Fruit fly (Drosophila melanogaster): ENCODE measurements around the gene rept.

The rept gene

dm6 chr3L:19205764-19206163 lies 49.4 kb upstream of the rept start:
- TF ChIP-seq Ets96B (tag; optimal IDR thresholded peaks at IDR 0.05) (no peak), svp (GFP tag) (peak; percentile 60), CG6163 (GFP tag; IDR thresholded peaks at IDR 0.05) (no peak), ss (GFP tag; optimal IDR thresholded peaks at IDR 0.05) (no peak), CG8632 (GFP tag; optimal IDR thresholded peaks at IDR 0.05) (no peak), lz (GFP tag; optimal IDR thresholded peaks at IDR 0.05) (no peak), Eip78C (GFP tag) (no peak), CG11762 (GFP tag; optimal IDR thresholded peaks at IDR 0.05; ENCODE audit: insufficient read depth) (no peak)

- TF ChIP-seq CG1621 (tag; optimal IDR thresholded peaks at IDR 0.05) (no peak), Smox (GFP tag; optimal IDR thresholded peaks at IDR 0.05) (no peak), Eip93F (GFP tag; optimal IDR thresholded peaks at IDR 0.05) (no peak), Ets96B (tag; optimal IDR thresholded peaks at IDR 0.05) (no peak), CG11902 (GFP tag; optimal IDR thresholded peaks at IDR 0.05) (no peak), vri (GFP tag; optimal IDR thresholded peaks at IDR 0.05) (no peak), net (GFP tag; optimal IDR thresholded peaks at IDR 0.05) (no peak), CG34406 (GFP tag; optimal IDR thresholded peaks at IDR 0.05) (no peak), CG11762 (GFP tag; optimal IDR thresholded peaks at IDR 0.05; ENCODE audit: insufficient read depth) (no peak), lz (GFP tag; optimal IDR thresholded peaks at IDR 0.05) (no peak), CG3032 (tag; optimal IDR thresholded peaks at IDR 0.05) (no peak), Eip78C (GFP tag) (no peak), Hr39 (GFP tag; optimal IDR thresholded peaks at IDR 0.05) (no peak), topi (GFP tag; optimal IDR thresholded peaks at IDR 0.05) (no peak), Hr4 (GFP tag; optimal IDR thresholded peaks at IDR 0.05) (no peak), acj6 (GFP tag; optimal IDR thresholded peaks at IDR 0.05) (no peak), cyc (GFP tag; optimal IDR thresholded peaks at IDR 0.05) (no peak), eg (GFP tag; IDR thresholded peaks at IDR 0.05) (no peak), CG7368 (GFP tag; optimal IDR thresholded peaks at IDR 0.05) (no peak)
These were observed 40.9 kb upstream of the rept start for dm6 chr3L:19214223-19214622.

- peak; percentile 24 for TF ChIP-seq CG3032 (tag; optimal IDR thresholded peaks at IDR 0.05)
- TF ChIP-seq Eip78C (GFP tag): peak; percentile 44
- TF ChIP-seq Sox102F (GFP tag; optimal IDR thresholded peaks at IDR 0.05): no peak
- TF ChIP-seq svp (GFP tag): peak; percentile 5
- peak; percentile 8 for TF ChIP-seq Ets96B (tag; optimal IDR thresholded peaks at IDR 0.05)
- TF ChIP-seq CG4318 (GFP tag; optimal IDR thresholded peaks at IDR 0.05): no peak
- TF ChIP-seq esn (GFP tag; optimal IDR thresholded peaks at IDR 0.05): no peak
- no peak for TF ChIP-seq spab (GFP tag; optimal IDR thresholded peaks at IDR 0.05)
- TF ChIP-seq CG8632 (GFP tag; optimal IDR thresholded peaks at IDR 0.05): no peak
- TF ChIP-seq net (GFP tag; optimal IDR thresholded peaks at IDR 0.05): no peak
- no peak for TF ChIP-seq CG9139 (GFP tag; optimal IDR thresholded peaks at IDR 0.05)
- no peak for TF ChIP-seq dsx (GFP tag; optimal IDR thresholded peaks at IDR 0.05; ENCODE audit: poor library complexity, severe bottlenecking)
- no peak for TF ChIP-seq pdm3 (GFP tag; optimal IDR thresholded peaks at IDR 0.05)
- peak; percentile 24 for TF ChIP-seq CG32006 (GFP tag; optimal IDR thresholded peaks at IDR 0.05)
- TF ChIP-seq Hr4 (GFP tag; optimal IDR thresholded peaks at IDR 0.05): peak; percentile 2
- TF ChIP-seq eg (GFP tag; IDR thresholded peaks at IDR 0.05): 0 out of 3 replicates have a peak, but pooled peaks have one; percentile 20
- peak; percentile 14 for TF ChIP-seq CG3919 (GFP tag; optimal IDR thresholded peaks at IDR 0.05)
These were observed 38.8 kb upstream of the rept start for dm6 chr3L:19216377-19216776.

dm6 chr3L:19221455-19221854 lies 33.7 kb upstream of the rept start:
- TF ChIP-seq fkh (GFP tag; optimal IDR thresholded peaks at IDR 0.05): peak; percentile 38
- TF ChIP-seq CG6276 (GFP tag; optimal IDR thresholded peaks at IDR 0.05): no peak
- peak; percentile 16 for TF ChIP-seq CG8319 (GFP tag; optimal IDR thresholded peaks at IDR 0.05)
- TF ChIP-seq CG8119 (GFP tag; IDR thresholded peaks at IDR 0.05): no peak
- no peak for TF ChIP-seq Smox (GFP tag; optimal IDR thresholded peaks at IDR 0.05)
- no peak for TF ChIP-seq salr (GFP tag; optimal IDR thresholded peaks at IDR 0.05)
- no peak for TF ChIP-seq CG11902 (GFP tag; optimal IDR thresholded peaks at IDR 0.05)
- TF ChIP-seq ss (GFP tag; optimal IDR thresholded peaks at IDR 0.05): no peak

Data from whole organism, prepupa.